Worm (Caenorhabditis elegans): ENCODE results near the gene F53H2.3.

DNA sequence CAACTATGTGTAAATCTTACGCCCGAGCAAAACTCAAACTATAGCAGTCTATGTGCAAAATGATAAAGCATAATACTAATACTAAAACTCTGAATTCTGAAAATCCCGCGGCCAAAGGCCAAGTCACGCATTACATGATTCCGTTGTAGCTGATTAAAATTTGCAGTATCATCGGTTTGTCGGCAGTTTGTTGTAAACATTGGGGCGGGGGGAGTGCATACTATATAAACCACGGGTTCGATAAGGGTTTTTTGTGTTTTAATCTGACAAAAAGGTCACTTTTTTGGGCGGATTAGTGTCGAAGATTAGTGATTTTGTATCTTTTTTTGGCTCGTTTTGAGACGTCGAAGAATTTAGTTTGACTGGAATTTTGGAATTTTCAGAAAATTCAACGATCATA, 37.1 kb downstream of the F53H2.3 start:
- TF ChIP-seq W03F9.2 (tag; optimal IDR thresholded peaks at IDR 0.05) (no peak), dao-5 (tag; optimal IDR thresholded peaks at IDR 0.05) (no peak)
